Worm (Caenorhabditis elegans): ENCODE data around the gene sde-2.

sde-2 gene

ce11 chrV:13625517-13626097 lies 1.8 kb upstream of the sde-2 start, which contains the start of the genes nduv-2 and F53F4.12:
nduv-2 (minus strand) TSS chrV:13625567.
F53F4.12 (plus strand) TSS chrV:13626047.
- TF ChIP-seq daf-12 (tag; optimal IDR thresholded peaks at IDR 0.05) (no peak), nhr-237 (tag; optimal IDR thresholded peaks at IDR 0.05) (no peak), mml-1 (tag; optimal IDR thresholded peaks at IDR 0.05) (no peak), zag-1 (tag; optimal IDR thresholded peaks at IDR 0.05) (no peak), nhr-76 (tag; optimal IDR thresholded peaks at IDR 0.05) (no peak), pha-4 (tag; optimal IDR thresholded peaks at IDR 0.05) (no peak), eor-1 (tag; optimal IDR thresholded peaks at IDR 0.05) (no peak), nhr-67 (tag; optimal IDR thresholded peaks at IDR 0.05) (no peak), ztf-11 (tag; optimal IDR thresholded peaks at IDR 0.05) (no peak), fos-1 (tag; optimal IDR thresholded peaks at IDR 0.05) (no peak), lin-15B (tag; optimal IDR thresholded peaks at IDR 0.05) (peak; percentile 89), nhr-11 (tag; optimal IDR thresholded peaks at IDR 0.05) (no peak), fkh-10 (GFP tag; optimal IDR thresholded peaks at IDR 0.05) (no peak), nhr-77 (tag; optimal IDR thresholded peaks at IDR 0.05) (no peak), hmg-11 (tag; optimal IDR thresholded peaks at IDR 0.05) (peak; percentile 64), pqm-1 (tag; optimal IDR thresholded peaks at IDR 0.05) (peak; percentile 1), sea-2 (GFP tag; optimal IDR thresholded peaks at IDR 0.05) (no peak), ceh-16 (tag; optimal IDR thresholded peaks at IDR 0.05) (no peak), skn-1 (tag; optimal IDR thresholded peaks at IDR 0.05) (no peak), nhr-23 (tag; optimal IDR thresholded peaks at IDR 0.05) (no peak), R02D3.7 (tag; optimal IDR thresholded peaks at IDR 0.05) (peak; percentile 86), unc-39 (tag; optimal IDR thresholded peaks at IDR 0.05) (no peak), nfya-1 (tag; optimal IDR thresholded peaks at IDR 0.05; ENCODE audit: insufficient read depth) (no peak), unc-62 (GFP tag; optimal IDR thresholded peaks at IDR 0.05) (no peak), ztf-4 (tag; optimal IDR thresholded peaks at IDR 0.05) (no peak), nhr-25 (tag; optimal IDR thresholded peaks at IDR 0.05) (peak; percentile 10), egl-27 (tag; optimal IDR thresholded peaks at IDR 0.05) (no peak), lin-39 (tag; optimal IDR thresholded peaks at IDR 0.05) (no peak), fkh-2 (tag; optimal IDR thresholded peaks at IDR 0.05) (no peak), aly-2 (tag; optimal IDR thresholded peaks at IDR 0.05) (no peak), tbx-2 (tag; optimal IDR thresholded peaks at IDR 0.05) (no peak), mdl-1 (tag; optimal IDR thresholded peaks at IDR 0.05) (no peak), elt-3 (tag; optimal IDR thresholded peaks at IDR 0.05) (no peak), ceh-28 (tag; optimal IDR thresholded peaks at IDR 0.05) (no peak), ceh-9 (tag; optimal IDR thresholded peaks at IDR 0.05) (no peak), egl-5 (tag; optimal IDR thresholded peaks at IDR 0.05) (no peak), ZK546.5 (tag; optimal IDR thresholded peaks at IDR 0.05) (no peak), elt-1 (tag; optimal IDR thresholded peaks at IDR 0.05) (no peak), nhr-43 (tag; optimal IDR thresholded peaks at IDR 0.05; ENCODE audit: poor library complexity, severe bottlenecking) (no peak), snpc-4 (tag; optimal IDR thresholded peaks at IDR 0.05) (peak; percentile 13), nhr-12 (tag; optimal IDR thresholded peaks at IDR 0.05) (no peak), ama-1 (optimal IDR thresholded peaks at IDR 0.05) (no peak), lsy-12 (tag; optimal IDR thresholded peaks at IDR 0.05) (no peak)

ce11 chrV:13634149-13634548 lies 6.8 kb downstream of the sde-2 start, which contains the start of gene H37A05.2:
H37A05.2 (minus strand) TSS chrV:13634249.
- no peak for TF ChIP-seq daf-12 (tag; optimal IDR thresholded peaks at IDR 0.05)

- TF ChIP-seq nhr-237 (tag; optimal IDR thresholded peaks at IDR 0.05), result no peak
- peak; percentile 21 for TF ChIP-seq nhr-23 (tag; optimal IDR thresholded peaks at IDR 0.05)
- TF ChIP-seq elt-1 (tag; optimal IDR thresholded peaks at IDR 0.05), result peak; percentile 8
Observed at ce11 chrV:13636411-13636810, 9.0 kb downstream of the sde-2 start.
